Fruit fly (Drosophila melanogaster): ENCODE measurements around the gene CG42450.

The CG42450 gene

DNA sequence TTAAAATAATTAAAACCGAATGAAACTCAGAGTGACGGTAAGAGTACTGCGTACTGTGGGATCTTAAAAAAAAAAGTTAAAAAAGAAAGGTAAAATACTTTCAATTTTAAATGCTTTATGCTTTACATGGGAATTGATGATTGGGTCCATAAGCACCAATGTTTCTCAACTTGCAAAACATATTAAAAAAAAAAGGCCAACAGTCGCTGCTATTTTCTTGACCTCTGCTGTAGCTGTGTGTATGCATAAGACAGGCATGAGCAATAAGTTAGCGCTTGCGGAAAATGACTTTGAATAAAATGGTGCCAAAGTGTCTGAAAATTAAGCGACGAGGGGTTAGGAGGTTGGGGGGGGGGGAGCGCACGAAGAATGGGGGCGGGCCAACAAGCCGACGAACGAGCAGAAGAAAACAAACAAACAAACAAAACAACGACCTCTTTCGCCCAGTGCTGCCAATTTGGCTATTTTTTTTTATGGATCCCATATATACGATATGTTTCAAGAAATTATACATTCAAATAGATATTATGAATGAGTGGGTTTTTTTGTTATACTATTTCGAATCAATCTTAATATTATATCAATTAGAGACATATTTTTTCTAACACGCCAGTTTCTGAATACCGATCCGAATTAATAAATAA is 56.5 kb downstream of the CG42450 start (continued):
- TF ChIP-seq CG6683 (GFP tag; optimal IDR thresholded peaks at IDR 0.05) (no peak), CG18764 (GFP tag; optimal IDR thresholded peaks at IDR 0.05) (peak; percentile 50), MBD-R2 (GFP tag; IDR thresholded peaks at IDR 0.05) (peak; percentile 27; the same call in 1 of the 2 replicates), nmo (GFP tag; optimal IDR thresholded peaks at IDR 0.05) (peak; percentile 45), H2.0 (GFP tag; IDR thresholded peaks at IDR 0.05) (peak; percentile 43), vvl (GFP tag; IDR thresholded peaks at IDR 0.05) (peak; percentile 71), CG13287 (GFP tag; IDR thresholded peaks at IDR 0.05; ENCODE audit: partially characterized antibody) (no peak), caup (GFP tag; optimal IDR thresholded peaks at IDR 0.05; ENCODE audit: severe bottlenecking) (peak; percentile 40), pfk (GFP tag; optimal IDR thresholded peaks at IDR 0.05) (no peak), pita (GFP tag; optimal IDR thresholded peaks at IDR 0.05) (no peak), prd (optimal IDR thresholded peaks at IDR 0.05) (no peak), prd (GFP tag; IDR thresholded peaks at IDR 0.05) (peak; percentile 70), NFAT (GFP tag; IDR thresholded peaks at IDR 0.05) (peak; percentile 39; the same call in 1 of the 2 replicates), onecut (GFP tag; IDR thresholded peaks at IDR 0.05) (peak; percentile 39; the same call in 1 of the 2 replicates), phol (tag; optimal IDR thresholded peaks at IDR 0.05) (peak; percentile 53), Hmx (GFP tag; optimal IDR thresholded peaks at IDR 0.05) (no peak), HLH4C (GFP tag; IDR thresholded peaks at IDR 0.05; ENCODE audit: partially characterized antibody) (no peak), CG16815 (GFP tag; optimal IDR thresholded peaks at IDR 0.05) (no peak), gsb (GFP tag; IDR thresholded peaks at IDR 0.05) (peak; percentile 30; the same call in 1 of the 2 replicates), fd64A (GFP tag; optimal IDR thresholded peaks at IDR 0.05) (no peak), trem (tag; optimal IDR thresholded peaks at IDR 0.05) (no peak), Vsx1 (GFP tag; optimal IDR thresholded peaks at IDR 0.05) (no peak), Fer3 (tag; optimal IDR thresholded peaks at IDR 0.05) (peak; percentile 55), run (tag; optimal IDR thresholded peaks at IDR 0.05) (no peak), CG17361 (GFP tag; IDR thresholded peaks at IDR 0.05) (peak; percentile 51; the same call in 2 of the 3 replicates), ewg (GFP tag; optimal IDR thresholded peaks at IDR 0.05) (peak; percentile 16), disco-r (GFP tag; optimal IDR thresholded peaks at IDR 0.05) (no peak), repo (GFP tag; optimal IDR thresholded peaks at IDR 0.05) (no peak), dati (GFP tag; IDR thresholded peaks at IDR 0.05) (no peak), CG13296 (GFP tag; optimal IDR thresholded peaks at IDR 0.05) (peak; percentile 43), CG2199 (GFP tag; IDR thresholded peaks at IDR 0.05) (0 out of 3 replicates have a peak, but pooled peaks have one; percentile 50), CG30431 (GFP tag; optimal IDR thresholded peaks at IDR 0.05) (peak; percentile 11), Doc3 (GFP tag; IDR thresholded peaks at IDR 0.05; ENCODE audit: partially characterized antibody) (no peak), grau (tag; optimal IDR thresholded peaks at IDR 0.05) (no peak), CG3407 (GFP tag; optimal IDR thresholded peaks at IDR 0.05) (no peak), CG7786 (GFP tag; optimal IDR thresholded peaks at IDR 0.05) (peak; percentile 25), pnt (GFP tag; optimal IDR thresholded peaks at IDR 0.05) (peak; percentile 39), fu2 (GFP tag; optimal IDR thresholded peaks at IDR 0.05) (no peak), CTCF (GFP tag; optimal IDR thresholded peaks at IDR 0.05) (no peak), dmrt11E (tag; optimal IDR thresholded peaks at IDR 0.05) (peak; percentile 33), CG8089 (GFP tag; optimal IDR thresholded peaks at IDR 0.05) (peak; percentile 4), CG4360 (GFP tag; IDR thresholded peaks at IDR 0.05) (no peak), CG12942 (GFP tag; optimal IDR thresholded peaks at IDR 0.05) (peak; percentile 5), dysf (GFP tag; IDR thresholded peaks at IDR 0.05) (peak; percentile 66; the same call in 2 of the 3 replicates), lov (optimal IDR thresholded peaks at IDR 0.05) (no peak), lov (GFP tag; IDR thresholded peaks at IDR 0.05) (no peak), eve (GFP tag; optimal IDR thresholded peaks at IDR 0.05) (no peak), nerfin-1 (tag; optimal IDR thresholded peaks at IDR 0.05) (peak; percentile 19), TFAM (GFP tag; optimal IDR thresholded peaks at IDR 0.05) (no peak), CG9876 (GFP tag; optimal IDR thresholded peaks at IDR 0.05) (no peak), sisA (GFP tag; IDR thresholded peaks at IDR 0.05) (peak; percentile 57)
